Fruit fly (Drosophila melanogaster) whole organism, embryonic: ENCODE data around the gene Dcps.

Source experiments
- Adf1 ChIP-seq: fragments of 200-800 bp; sonication (Bioruptor generic); IDR thresholded peaks from 2 replicates; pipeline ENCODE4 v1.3.6; 2022; ENCODE audit warnings: missing biosample characterization, missing genetic modification characterization
- Awh ChIP-seq: fragments of 200-800 bp; sonication (Bioruptor generic); IDR thresholded peaks from 2 replicates; pipeline ENCODE4, ENCODE4 v1.3.6; 2022; ENCODE audit warnings: missing biosample characterization, missing genetic modification characterization
- BEAF-32 ChIP-seq: fragments of 200-800 bp; sonication (Bioruptor generic); optimal IDR thresholded peaks from 3 replicates; lab custom pipeline; 2017; ENCODE audit warnings: missing biosample characterization, missing genetic modification characterization, mild to moderate bottlenecking, moderate library complexity, missing genetic modification reagents
- Bteb2 ChIP-seq: fragments of 200-800 bp; sonication (Bioruptor generic); optimal IDR thresholded peaks from 2 replicates; lab custom pipeline; 2016; ENCODE audit warnings: missing biosample characterization, missing genetic modification characterization
- CG10959 ChIP-seq: fragments of 200-800 bp; sonication (Bioruptor generic); IDR thresholded peaks from 2 replicates; pipeline ENCODE4 v1.3.6; 2022; ENCODE audit warnings: missing biosample characterization, missing genetic modification characterization
- CG13775 ChIP-seq: fragments of 200-800 bp; sonication (Bioruptor generic); optimal IDR thresholded peaks from 3 replicates; lab custom pipeline; 2017; ENCODE audit warnings: missing biosample characterization, mild to moderate bottlenecking, missing genetic modification characterization
- CG14050 ChIP-seq: fragments of 200-800 bp; sonication (Bioruptor generic); IDR thresholded peaks from 3 replicates; pipeline ENCODE4 v1.3.6; 2022; ENCODE audit warnings: missing biosample characterization, missing genetic modification characterization
- CG14441 ChIP-seq: fragments of 200-800 bp; sonication (Bioruptor generic); IDR thresholded peaks from 2 replicates; pipeline ENCODE4 v1.3.6; 2022; ENCODE audit warnings: missing biosample characterization, missing genetic modification characterization
- CG16813 ChIP-seq: fragments of 200-800 bp; sonication (Bioruptor generic); IDR thresholded peaks from 3 replicates; pipeline ENCODE4 v1.3.6; 2022; ENCODE audit warnings: missing biosample characterization, missing genetic modification characterization; ENCODE audit not compliant: partially characterized antibody
- CG17568 ChIP-seq: fragments of 200-800 bp; sonication (Bioruptor generic); optimal IDR thresholded peaks from 2 replicates; lab custom pipeline; 2018; ENCODE audit warnings: missing biosample characterization, mild to moderate bottlenecking, missing genetic modification characterization, moderate library complexity
- CG2116 ChIP-seq: fragments of 200-800 bp; sonication (Bioruptor generic); optimal IDR thresholded peaks from 3 replicates; lab custom pipeline; 2018; ENCODE audit warnings: missing biosample characterization, mild to moderate bottlenecking, missing genetic modification characterization
- CG2875 ChIP-seq: fragments of 200-800 bp; sonication (Bioruptor generic); optimal IDR thresholded peaks from 2 replicates; lab custom pipeline; 2017; ENCODE audit warnings: missing biosample characterization, mild to moderate bottlenecking, missing genetic modification characterization, missing genetic modification reagents
- CG3065 ChIP-seq: fragments of 200-800 bp; sonication (Bioruptor generic); optimal IDR thresholded peaks from 2 replicates; lab custom pipeline; 2016; ENCODE audit warnings: missing biosample characterization, missing genetic modification characterization
- CG31388 ChIP-seq: fragments of 200-800 bp; sonication (Bioruptor generic); optimal IDR thresholded peaks from 2 replicates; lab custom pipeline; 2016; ENCODE audit warnings: missing biosample characterization, missing genetic modification characterization
- CG6791 ChIP-seq: fragments of 200-800 bp; sonication (Bioruptor generic); IDR thresholded peaks from 3 replicates; pipeline ENCODE4 v1.3.6; 2022; ENCODE audit warnings: missing biosample characterization, missing genetic modification characterization; ENCODE audit not compliant: partially characterized antibody
- CG7271 ChIP-seq: fragments of 200-800 bp; sonication (Bioruptor generic); optimal IDR thresholded peaks from 2 replicates; lab custom pipeline; 2018; ENCODE audit warnings: missing biosample characterization, mild to moderate bottlenecking, missing genetic modification characterization, moderate library complexity
- CG7963 ChIP-seq: fragments of 200-800 bp; sonication (Bioruptor generic); IDR thresholded peaks from 3 replicates; pipeline ENCODE4 v1.3.6; 2022; ENCODE audit warnings: missing biosample characterization, missing genetic modification characterization; ENCODE audit not compliant: partially characterized antibody
- Dip2 ChIP-seq: fragments of 200-800 bp; sonication (Bioruptor generic); IDR thresholded peaks from 2 replicates; pipeline ENCODE4 v1.3.6; 2022; ENCODE audit warnings: missing biosample characterization, missing genetic modification characterization
- Doc2 ChIP-seq: fragments of 200-800 bp; sonication (Bioruptor generic); IDR thresholded peaks from 2 replicates; pipeline ENCODE4 v1.3.6; 2022; ENCODE audit warnings: missing biosample characterization, missing genetic modification characterization
- Ets65A ChIP-seq: fragments of 200-800 bp; sonication (Bioruptor generic); peaks from one replicate; lab custom pipeline; 2016; ENCODE audit warnings: missing biosample characterization, missing genetic modification characterization
- Gug ChIP-seq: fragments of 200-800 bp; sonication (Bioruptor generic); IDR thresholded peaks from 4 replicates; pipeline ENCODE4 v1.3.6; 2022; ENCODE audit warnings: missing biosample characterization, missing genetic modification characterization
- HLH54F ChIP-seq: fragments of 200-800 bp; sonication (Bioruptor generic); optimal IDR thresholded peaks from 3 replicates; lab custom pipeline; 2016; ENCODE audit warnings: missing biosample characterization, missing genetic modification characterization
- Hmx ChIP-seq: fragments of 200-800 bp; sonication (Bioruptor generic); optimal IDR thresholded peaks from 2 replicates; lab custom pipeline; 2016; ENCODE audit warnings: missing biosample characterization, missing genetic modification characterization
- Hr39 ChIP-seq: fragments of >200 bp; optimal IDR thresholded peaks from 2 replicates; lab custom pipeline; 2017
- Kr ChIP-seq: fragments of 200-800 bp; sonication (Bioruptor generic); optimal IDR thresholded peaks from 2 replicates; lab custom pipeline; 2017; ENCODE audit warnings: missing biosample characterization, mild to moderate bottlenecking, missing genetic modification characterization
- Nf-YC ChIP-seq: fragments of 200-800 bp; optimal IDR thresholded peaks from 3 replicates; lab custom pipeline; 2019; ENCODE audit warnings: missing biosample characterization, mild to moderate bottlenecking, missing genetic modification characterization, moderate library complexity
- NfI ChIP-seq: fragments of 200-800 bp; sonication (Bioruptor generic); optimal IDR thresholded peaks from 3 replicates; lab custom pipeline; 2018; ENCODE audit warnings: missing biosample characterization, mild to moderate bottlenecking, missing genetic modification characterization, moderate library complexity
- Spps ChIP-seq: fragments of 200-800 bp; sonication (Bioruptor generic); optimal IDR thresholded peaks from 2 replicates; lab custom pipeline; 2018; ENCODE audit warnings: missing biosample characterization, mild to moderate bottlenecking, missing genetic modification characterization
- ap ChIP-seq: fragments of 200-800 bp; sonication (Bioruptor generic); IDR thresholded peaks from 2 replicates; pipeline ENCODE4 v1.3.6; 2022; ENCODE audit warnings: missing biosample characterization, missing genetic modification characterization
- br ChIP-seq: fragments of >200 bp; optimal IDR thresholded peaks from 2 replicates; lab custom pipeline; 2017
- chif ChIP-seq, 2 experiments: fragments of 200-800 bp; sonication (Bioruptor generic); optimal IDR thresholded peaks; 3 replicates each; lab custom pipeline; 2016; ENCODE audit warnings: missing biosample characterization in 2 of 2, missing genetic modification characterization in 2 of 2
- chinmo ChIP-seq: fragments of 200-800 bp; sonication (Bioruptor generic); IDR thresholded peaks from 4 replicates; pipeline ENCODE4 v1.3.6; 2022; ENCODE audit warnings: missing biosample characterization, missing genetic modification characterization; ENCODE audit not compliant: partially characterized antibody
- chn ChIP-seq: fragments of 200-800 bp; sonication (Bioruptor generic); optimal IDR thresholded peaks from 2 replicates; lab custom pipeline; 2016; ENCODE audit warnings: missing biosample characterization, missing genetic modification characterization
- corto ChIP-seq: fragments of 200-800 bp; sonication (Bioruptor generic); optimal IDR thresholded peaks from 2 replicates; lab custom pipeline; 2016; ENCODE audit warnings: missing biosample characterization, mild to moderate bottlenecking, missing genetic modification characterization, moderate library complexity
- fu2 ChIP-seq: fragments of 200-800 bp; sonication (Bioruptor generic); optimal IDR thresholded peaks from 2 replicates; lab custom pipeline; 2016; ENCODE audit warnings: missing biosample characterization, missing genetic modification characterization
- gsb-n ChIP-seq: fragments of 200-800 bp; sonication (Bioruptor generic); optimal IDR thresholded peaks from 3 replicates; lab custom pipeline; 2018; ENCODE audit warnings: missing biosample characterization, mild to moderate bottlenecking, missing genetic modification characterization
- hkb ChIP-seq, 2 experiments: fragments of 200-800 bp in 1 of 2; fragments of >200 bp in 1 of 2; sonication (Bioruptor generic) in 1 of 2; IDR thresholded peaks in 1 of 2; optimal IDR thresholded peaks in 1 of 2; 2 replicates each; pipeline versions ENCODE4 v1.3.6 to Lab custom; 2017 to 2022; ENCODE audit warnings: missing biosample characterization in 1 of 2, missing genetic modification characterization in 1 of 2
- insv ChIP-seq, 2 experiments: fragments of 200-800 bp; sonication (Bioruptor generic); optimal IDR thresholded peaks; 3 replicates each; lab custom pipeline; 2016 to 2018; ENCODE audit warnings: missing biosample characterization in 2 of 2, missing genetic modification characterization in 2 of 2
- jumu ChIP-seq: fragments of 200-800 bp; sonication (Bioruptor generic); optimal IDR thresholded peaks from 3 replicates; lab custom pipeline; 2016; ENCODE audit warnings: missing biosample characterization, missing genetic modification characterization
- lmd ChIP-seq: fragments of 200-800 bp; sonication (Bioruptor generic); IDR thresholded peaks from 2 replicates; pipeline ENCODE4 v1.3.6; 2022; ENCODE audit warnings: missing biosample characterization, missing genetic modification characterization
- mirr ChIP-seq: fragments of 200-800 bp; sonication (Bioruptor generic); optimal IDR thresholded peaks from 3 replicates; lab custom pipeline; 2018; ENCODE audit warnings: missing biosample characterization, mild to moderate bottlenecking, missing genetic modification characterization
- oc ChIP-seq: fragments of 200-800 bp; sonication (Bioruptor generic); optimal IDR thresholded peaks from 2 replicates; lab custom pipeline; 2018; ENCODE audit warnings: missing biosample characterization, mild to moderate bottlenecking, missing genetic modification characterization, moderate library complexity
- peb ChIP-seq: fragments of 200-800 bp; sonication (Bioruptor generic); IDR thresholded peaks from 2 replicates; pipeline ENCODE4 v1.3.6; 2022; ENCODE audit warnings: missing biosample characterization, missing genetic modification characterization
- repo ChIP-seq: fragments of 200-800 bp; sonication (Bioruptor generic); optimal IDR thresholded peaks from 2 replicates; lab custom pipeline; 2016; ENCODE audit warnings: missing biosample characterization, missing genetic modification characterization
- sc ChIP-seq, 3 experiments: fragments of >200 bp in 2 of 3; fragments of 200-800 bp in 1 of 3; sonication (Bioruptor generic) in 1 of 3; optimal IDR thresholded peaks; 2 replicates in 2 of 3; 3 replicates in 1 of 3; lab custom pipeline; 2017; ENCODE audit warnings: mild to moderate bottlenecking in 1 of 3, missing biosample characterization in 1 of 3, missing genetic modification characterization in 1 of 3, missing genetic modification reagents in 1 of 3
- sens ChIP-seq: fragments of 200-800 bp; sonication (Bioruptor generic); peaks from one replicate; lab custom pipeline; 2016; ENCODE audit warnings: missing biosample characterization, missing genetic modification characterization
- shn ChIP-seq: fragments of 200-800 bp; sonication (Bioruptor generic); optimal IDR thresholded peaks from 3 replicates; lab custom pipeline; 2016; ENCODE audit warnings: missing biosample characterization, missing genetic modification characterization
- sna ChIP-seq: fragments of 200-800 bp; sonication (Bioruptor generic); IDR thresholded peaks from 2 replicates; pipeline ENCODE4 v1.3.6; 2022; ENCODE audit warnings: missing biosample characterization, missing genetic modification characterization; ENCODE audit not compliant: partially characterized antibody
- tap ChIP-seq: fragments of 200-800 bp; optimal IDR thresholded peaks from 3 replicates; lab custom pipeline; 2019; ENCODE audit warnings: missing biosample characterization, mild to moderate bottlenecking, missing genetic modification characterization, moderate library complexity
- tgo ChIP-seq: fragments of 200-800 bp; sonication (Bioruptor generic); IDR thresholded peaks from 3 replicates; pipeline ENCODE4 v1.3.6; 2022; ENCODE audit warnings: missing biosample characterization, missing genetic modification characterization
- z ChIP-seq: fragments of 200-800 bp; sonication (Bioruptor generic); IDR thresholded peaks from 3 replicates; pipeline ENCODE4 v1.3.6; 2022; ENCODE audit warnings: missing biosample characterization, missing genetic modification characterization

Gene Dcps

DNA sequence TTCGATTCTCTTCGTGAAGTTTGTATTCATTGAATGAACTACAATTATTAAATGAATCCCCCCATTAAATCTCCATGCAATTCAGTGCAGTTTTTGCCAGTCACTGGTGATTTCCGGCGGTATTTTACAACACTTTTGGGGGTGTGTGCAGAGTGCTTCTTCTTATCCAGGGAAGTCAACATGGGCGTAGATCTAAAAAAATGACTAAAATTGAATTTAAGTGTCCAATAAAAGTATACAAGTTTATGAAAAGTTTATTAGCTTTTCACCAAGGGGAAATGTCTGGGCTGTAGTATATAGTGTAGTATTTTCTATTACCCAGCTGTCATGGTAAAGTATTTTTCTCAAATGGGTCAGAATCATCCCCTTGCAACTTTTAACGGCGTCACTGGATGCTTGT, 36.9 kb upstream of the Dcps start, which contains the start of gene Hpf1 (continued):
- TF ChIP-seq CG3065, result peak; percentile 98
- peak; percentile 98 for TF ChIP-seq NfI
- peak; percentile 95 for TF ChIP-seq Hmx (GFP tag; lab: Kevin White, UChicago)
- peak; percentile 44 for TF ChIP-seq BEAF-32
- TF ChIP-seq hkb (optimal IDR thresholded peaks at IDR 0.05; lab: Kevin White, UChicago), result no peak
- TF ChIP-seq hkb (GFP tag; IDR thresholded peaks at IDR 0.05; lab: Robert Waterston, UW), result peak; percentile 98
- peak; percentile 99 for TF ChIP-seq mirr
- peak; percentile 98 for TF ChIP-seq jumu
- TF ChIP-seq CG13775 (GFP tag; lab: Kevin White, UChicago), result peak; percentile 98
- TF ChIP-seq insv (GFP tag; optimal IDR thresholded peaks at IDR 0.05; lab: Kevin White, UChicago), result peak; percentile 58 to 81
- peak; percentile 96 for TF ChIP-seq peb (GFP tag; lab: Robert Waterston, UW)
- TF ChIP-seq Awh, result peak; percentile 94
- peak; percentile 99 for TF ChIP-seq HLH54F (GFP tag; lab: Kevin White, UChicago)
- peak; percentile 90 for TF ChIP-seq CG7271
- TF ChIP-seq fu2 (GFP tag; lab: Kevin White, UChicago), result peak; percentile 99
- TF ChIP-seq sna (GFP tag; lab: Robert Waterston, UW), result no peak
- TF ChIP-seq sens (GFP tag; lab: Kevin White, UChicago), result peak; percentile 100
- peak; percentile 97 for TF ChIP-seq CG17568 (GFP tag; lab: Kevin White, UChicago)
- peak; percentile 95 for TF ChIP-seq Doc2 (GFP tag; lab: Robert Waterston, UW)
- peak; percentile 95 for TF ChIP-seq ap (GFP tag; lab: Robert Waterston, UW)
- TF ChIP-seq z (GFP tag; lab: Robert Waterston, UW), result peak; percentile 53; the same call in 1 of the 3 replicates
- peak; percentile 92; the same call in 2 of the 4 replicates for TF ChIP-seq chinmo (GFP tag; lab: Robert Waterston, UW)
- TF ChIP-seq chif (GFP tag; optimal IDR thresholded peaks at IDR 0.05; lab: Kevin White, UChicago), result peak; percentile 98
- TF ChIP-seq oc (tag; lab: Kevin White, UChicago), result peak; percentile 97
- peak; percentile 95 for TF ChIP-seq CG31388 (GFP tag; lab: Kevin White, UChicago)
- peak; percentile 99 for TF ChIP-seq Bteb2
- TF ChIP-seq br (lab: Kevin White, UChicago), result no peak
- TF ChIP-seq shn (GFP tag; lab: Kevin White, UChicago), result peak; percentile 99
- TF ChIP-seq Gug (GFP tag; lab: Robert Waterston, UW), result peak; percentile 98
- no peak for TF ChIP-seq CG7963 (GFP tag; lab: Robert Waterston, UW)
- TF ChIP-seq sc (optimal IDR thresholded peaks at IDR 0.05; lab: Kevin White, UChicago), result no peak
- TF ChIP-seq sc (GFP tag; optimal IDR thresholded peaks at IDR 0.05; lab: Kevin White, UChicago), result peak; percentile 93
- TF ChIP-seq tap (tag; lab: Kevin White, UChicago), result peak; percentile 97
- TF ChIP-seq CG2116 (GFP tag; lab: Kevin White, UChicago), result peak; percentile 84
- TF ChIP-seq Kr (GFP tag; lab: Kevin White, UChicago), result peak; percentile 4
- TF ChIP-seq CG14441 (GFP tag; lab: Robert Waterston, UW), result peak; percentile 99
- peak; percentile 97 for TF ChIP-seq repo (GFP tag; lab: Kevin White, UChicago)
- TF ChIP-seq Adf1 (GFP tag; lab: Robert Waterston, UW), result peak; percentile 84
- TF ChIP-seq gsb-n, result peak; percentile 96
- TF ChIP-seq CG10959 (GFP tag; lab: Robert Waterston, UW), result peak; percentile 93
- TF ChIP-seq CG14050 (GFP tag; lab: Robert Waterston, UW), result peak; percentile 95
- peak; percentile 95 for TF ChIP-seq CG2875 (GFP tag; lab: Kevin White, UChicago)
- TF ChIP-seq Hr39 (lab: Kevin White, UChicago), result no peak
- peak; percentile 94 for TF ChIP-seq Spps
- TF ChIP-seq lmd, result peak; percentile 98
- TF ChIP-seq chn, result peak; percentile 99
- peak; percentile 100 for TF ChIP-seq Ets65A (GFP tag; lab: Kevin White, UChicago)
- peak; percentile 98 for TF ChIP-seq corto
- TF ChIP-seq Dip2 (GFP tag; lab: Robert Waterston, UW), result peak; percentile 73
- TF ChIP-seq tgo (GFP tag; lab: Robert Waterston, UW), result peak; percentile 98
- TF ChIP-seq CG6791 (GFP tag; lab: Robert Waterston, UW), result peak; percentile 59; the same call in 1 of the 3 replicates
- TF ChIP-seq Nf-YC (tag; lab: Kevin White, UChicago), result peak; percentile 90
- no peak for TF ChIP-seq CG16813
